Worm (Caenorhabditis elegans): Measurements from ENCODE around the gene ZK829.9.

- TF ChIP-seq snpc-4 (tag; optimal IDR thresholded peaks at IDR 0.05) = no peak
- no peak for TF ChIP-seq daf-19 (GFP tag; conservative IDR thresholded peaks at IDR 0.05)
- no peak for TF ChIP-seq ceh-32 (tag; optimal IDR thresholded peaks at IDR 0.05; ENCODE audit: poor library complexity)
- no peak for TF ChIP-seq unc-62 (GFP tag; optimal IDR thresholded peaks at IDR 0.05 in 1 of 2)
- no peak for TF ChIP-seq unc-62 (tag; optimal IDR thresholded peaks at IDR 0.05)
- TF ChIP-seq attf-4 (tag; optimal IDR thresholded peaks at IDR 0.05) = no peak
- no peak for TF ChIP-seq lsy-2 (tag; optimal IDR thresholded peaks at IDR 0.05)
- no peak for TF ChIP-seq ceh-82 (tag; optimal IDR thresholded peaks at IDR 0.05)
- no peak for TF ChIP-seq nhr-76 (tag; optimal IDR thresholded peaks at IDR 0.05)
- TF ChIP-seq dmd-9 (GFP tag; IDR thresholded peaks at IDR 0.05) = no peak
- no peak for TF ChIP-seq unc-39 (tag; optimal IDR thresholded peaks at IDR 0.05)
- TF ChIP-seq dpl-1 (GFP tag; optimal IDR thresholded peaks at IDR 0.05) = no peak
- no peak for TF ChIP-seq lin-15B (tag; optimal IDR thresholded peaks at IDR 0.05)
- TF ChIP-seq set-16 (GFP tag; IDR thresholded peaks at IDR 0.05) = no peak
- no peak for TF ChIP-seq mdl-1 (tag; optimal IDR thresholded peaks at IDR 0.05)
Measured at ce11 chrIV:12010859-12011258, 40.5 kb downstream of the ZK829.9 start, which contains the start of the genes ZK617.26 and unc-22.
